Worm (Caenorhabditis elegans): ENCODE data around the gene C16C10.2.

ce11 chrIII:4227363-4227762, 48.9 kb upstream of the C16C10.2 start:
- TF ChIP-seq nhr-77 (tag; optimal IDR thresholded peaks at IDR 0.05) (no peak), ztf-11 (tag; optimal IDR thresholded peaks at IDR 0.05) (no peak), elt-3 (tag; optimal IDR thresholded peaks at IDR 0.05) (no peak), ceh-82 (tag; optimal IDR thresholded peaks at IDR 0.05) (no peak), aly-2 (tag; optimal IDR thresholded peaks at IDR 0.05) (no peak), ZK546.5 (tag; optimal IDR thresholded peaks at IDR 0.05) (no peak)
